Worm (Caenorhabditis elegans) whole organism, L1 larva: ENCODE results near the gene glb-4.

Experiments used
- C16A3.4 ChIP-seq: fragments of 150-350 bp; optimal IDR thresholded peaks from 2 replicates; lab custom pipeline; 2014; ENCODE audit warnings: missing biosample characterization, missing genetic modification characterization
- F16B12.6 ChIP-seq: fragments of 150-350 bp; optimal IDR thresholded peaks from 2 replicates; lab custom pipeline; 2014; ENCODE audit warnings: missing biosample characterization, missing genetic modification characterization
- Y116A8C.19 ChIP-seq: sonication (generic microtip); optimal IDR thresholded peaks from 2 replicates; lab custom pipeline; 2016; ENCODE audit warnings: missing compliant biosample characterization, missing genetic modification characterization, borderline replicate concordance
- aha-1 ChIP-seq: fragments of 150-350 bp; optimal IDR thresholded peaks from 2 replicates; lab custom pipeline; 2014; ENCODE audit warnings: missing biosample characterization, missing genetic modification characterization
- aly-2 ChIP-seq: fragments of 150-350 bp; optimal IDR thresholded peaks from 2 replicates; lab custom pipeline; 2014; ENCODE audit warnings: missing biosample characterization, missing genetic modification characterization
- ama-1 ChIP-seq: fragments of 150-350 bp; optimal IDR thresholded peaks from 2 replicates; lab custom pipeline; 2014
- blmp-1 ChIP-seq: fragments of 150-350 bp; optimal IDR thresholded peaks from 2 replicates; lab custom pipeline; 2014; ENCODE audit warnings: missing biosample characterization, missing genetic modification characterization
- ceh-63 ChIP-seq: fragments of 200-800 bp; sonication (Bioruptor generic); optimal IDR thresholded peaks from 2 replicates; lab custom pipeline; 2018; ENCODE audit warnings: mild to moderate bottlenecking, missing genetic modification characterization, missing compliant biosample characterization
- ceh-8 ChIP-seq: fragments of 200-800 bp; sonication (Bioruptor generic); optimal IDR thresholded peaks from 2 replicates; lab custom pipeline; 2018; ENCODE audit warnings: mild to moderate bottlenecking, missing genetic modification characterization, moderate library complexity, missing compliant biosample characterization
- ceh-82 ChIP-seq, 3 experiments: fragments of 150-350 bp in 1 of 3; sonication (generic microtip) in 2 of 3; optimal IDR thresholded peaks; 2 replicates each; lab custom pipeline; 2014 to 2017; ENCODE audit warnings: missing biosample characterization in 3 of 3, missing genetic modification characterization in 3 of 3
- ceh-90 ChIP-seq: sonication (generic microtip); optimal IDR thresholded peaks from 2 replicates; lab custom pipeline; 2016; ENCODE audit warnings: missing genetic modification characterization, missing compliant biosample characterization
- efl-1 ChIP-seq, 4 experiments: fragments of 150-350 bp; optimal IDR thresholded peaks in 3 of 4; peaks in 1 of 4; 1 replicate in 1 of 4; 2 replicates in 3 of 4; lab custom pipeline; 2014; ENCODE audit warnings: missing biosample characterization in 2 of 4, missing genetic modification characterization in 2 of 4, missing genetic modification reagents in 2 of 4
- efl-3 ChIP-seq: fragments of 200-800 bp; sonication (Bioruptor generic); optimal IDR thresholded peaks from 2 replicates; lab custom pipeline; 2018; ENCODE audit warnings: mild to moderate bottlenecking, missing genetic modification characterization, missing compliant biosample characterization
- egl-13 ChIP-seq: sonication (generic microtip); optimal IDR thresholded peaks from 2 replicates; lab custom pipeline; 2016; ENCODE audit warnings: missing genotype, missing genetic modification reagents, missing genetic modification characterization, missing compliant biosample characterization
- egl-27 ChIP-seq, 2 experiments: fragments of 150-350 bp in 1 of 2; sonication (generic microtip); optimal IDR thresholded peaks; 3 replicates each; lab custom pipeline; 2017 to 2018; ENCODE audit warnings: missing biosample characterization in 2 of 2, missing genetic modification characterization in 2 of 2, missing genetic modification reagents in 2 of 2
- elt-3 ChIP-seq, 6 experiments: fragments of 150-350 bp in 1 of 6; sonication (generic microtip); optimal IDR thresholded peaks; 2 replicates each; lab custom pipeline; 2017 to 2018; ENCODE audit warnings: missing biosample characterization in 6 of 6, missing genetic modification characterization in 6 of 6, inconsistent platforms in 1 of 6
- ets-5 ChIP-seq: fragments of 200-800 bp; sonication (Bioruptor generic); IDR thresholded peaks from 2 replicates; pipeline ENCODE4 v1.3.6; 2022; ENCODE audit warnings: missing genetic modification characterization, missing compliant biosample characterization
- fkh-8 ChIP-seq: sonication (generic microtip); optimal IDR thresholded peaks from 2 replicates; lab custom pipeline; 2016; ENCODE audit warnings: mild to moderate bottlenecking, missing genetic modification characterization, missing compliant biosample characterization
- fos-1 ChIP-seq: fragments of 150-350 bp; optimal IDR thresholded peaks from 2 replicates; lab custom pipeline; 2014; ENCODE audit warnings: missing biosample characterization, missing genetic modification characterization
- hlh-17 ChIP-seq: fragments of 200-800 bp; sonication (Bioruptor generic); optimal IDR thresholded peaks from 2 replicates; lab custom pipeline; 2018; ENCODE audit warnings: missing genetic modification characterization, mild to moderate bottlenecking, missing compliant biosample characterization, moderate library complexity, borderline replicate concordance
- irx-1 ChIP-seq: sonication (generic microtip); optimal IDR thresholded peaks from 2 replicates; lab custom pipeline; 2016; ENCODE audit warnings: missing genetic modification characterization, missing compliant biosample characterization
- jun-1 ChIP-seq: fragments of 150-350 bp; optimal IDR thresholded peaks from 2 replicates; lab custom pipeline; 2014; ENCODE audit warnings: missing biosample characterization, missing genetic modification reagents, missing genetic modification characterization
- lin-13 ChIP-seq: fragments of 150-350 bp; optimal IDR thresholded peaks from 2 replicates; lab custom pipeline; 2014; ENCODE audit warnings: missing biosample characterization, missing genetic modification reagents, missing genetic modification characterization
- lin-15B ChIP-seq: fragments of 150-350 bp; sonication (generic microtip); optimal IDR thresholded peaks from 3 replicates; lab custom pipeline; 2014; ENCODE audit warnings: missing biosample characterization, missing genetic modification characterization
- lin-35 ChIP-seq, 2 experiments: fragments of 150-350 bp; optimal IDR thresholded peaks; 2 replicates each; lab custom pipeline; 2014; ENCODE audit warnings: missing biosample characterization in 2 of 2, missing genetic modification characterization in 2 of 2, missing genetic modification reagents in 2 of 2
- lin-39 ChIP-seq: fragments of 150-350 bp; optimal IDR thresholded peaks from 2 replicates; lab custom pipeline; 2014; ENCODE audit warnings: missing biosample characterization, missing genetic modification reagents, missing genetic modification characterization
- lir-3 ChIP-seq: sonication (generic microtip); optimal IDR thresholded peaks from 2 replicates; lab custom pipeline; 2016; ENCODE audit warnings: mild to moderate bottlenecking, missing genetic modification characterization, moderate library complexity, missing compliant biosample characterization; ENCODE audit not compliant: poor library complexity
- mab-9 ChIP-seq: fragments of 200-800 bp; sonication (Bioruptor generic); IDR thresholded peaks from 2 replicates; pipeline ENCODE4 v1.3.6; 2022; ENCODE audit warnings: missing genetic modification reagents, missing genetic modification characterization, missing compliant biosample characterization
- mef-2 ChIP-seq: fragments of 150-350 bp; optimal IDR thresholded peaks from 2 replicates; lab custom pipeline; 2014; ENCODE audit warnings: missing biosample characterization, missing genetic modification characterization
- nhr-11 ChIP-seq: fragments of 150-350 bp; optimal IDR thresholded peaks from 2 replicates; lab custom pipeline; 2014; ENCODE audit warnings: missing biosample characterization, missing genetic modification characterization
- nhr-12 ChIP-seq: sonication (generic microtip); optimal IDR thresholded peaks from 2 replicates; lab custom pipeline; 2017; ENCODE audit warnings: missing biosample characterization, missing genetic modification characterization
- nhr-19 ChIP-seq: fragments of 200-800 bp; sonication (Bioruptor generic); conservative IDR thresholded peaks from 2 replicates; pipeline ENCODE4 v1.3.6; 2022; ENCODE audit warnings: missing genetic modification characterization, missing compliant biosample characterization
- nhr-237 ChIP-seq: fragments of 150-350 bp; optimal IDR thresholded peaks from 2 replicates; lab custom pipeline; 2014; ENCODE audit warnings: missing biosample characterization, missing genetic modification characterization
- nhr-28 ChIP-seq: fragments of 150-350 bp; optimal IDR thresholded peaks from 2 replicates; lab custom pipeline; 2014; ENCODE audit warnings: missing biosample characterization, missing genetic modification characterization
- nhr-47 ChIP-seq: sonication (generic microtip); optimal IDR thresholded peaks from 2 replicates; lab custom pipeline; 2016; ENCODE audit warnings: mild to moderate bottlenecking, missing genetic modification characterization, moderate library complexity, missing compliant biosample characterization
- nhr-71 ChIP-seq: sonication (generic microtip); optimal IDR thresholded peaks from 2 replicates; lab custom pipeline; 2016; ENCODE audit warnings: mild to moderate bottlenecking, missing genetic modification characterization, moderate library complexity, missing compliant biosample characterization
- nhr-76 ChIP-seq: sonication (generic microtip); optimal IDR thresholded peaks from 2 replicates; lab custom pipeline; 2017; ENCODE audit warnings: missing biosample characterization, missing genetic modification characterization
- nhr-77 ChIP-seq: fragments of 150-350 bp; optimal IDR thresholded peaks from 2 replicates; lab custom pipeline; 2014; ENCODE audit warnings: missing biosample characterization, missing genetic modification characterization
- nhr-85 ChIP-seq: sonication (generic microtip); peaks from one replicate; lab custom pipeline; 2016; ENCODE audit warnings: missing genetic modification characterization, inconsistent platforms, missing compliant biosample characterization
- pqm-1 ChIP-seq: sonication (generic microtip); optimal IDR thresholded peaks from 3 replicates; lab custom pipeline; 2017; ENCODE audit warnings: missing biosample characterization, missing genetic modification characterization
- skn-1 ChIP-seq: fragments of 150-350 bp; optimal IDR thresholded peaks from 2 replicates; lab custom pipeline; 2014; ENCODE audit warnings: missing biosample characterization, missing genetic modification characterization
- snpc-4 ChIP-seq: fragments of 150-350 bp; optimal IDR thresholded peaks from 2 replicates; lab custom pipeline; 2014; ENCODE audit warnings: missing biosample characterization, missing genetic modification characterization
- sox-4 ChIP-seq: sonication (generic microtip); optimal IDR thresholded peaks from 2 replicates; lab custom pipeline; 2016; ENCODE audit warnings: missing genetic modification characterization, missing compliant biosample characterization
- sptf-1 ChIP-seq: fragments of 150-350 bp; optimal IDR thresholded peaks from 2 replicates; lab custom pipeline; 2014; ENCODE audit warnings: missing biosample characterization, missing genetic modification characterization
- swsn-7 ChIP-seq: sonication (generic microtip); optimal IDR thresholded peaks from 2 replicates; lab custom pipeline; 2016; ENCODE audit warnings: missing genetic modification characterization, missing compliant biosample characterization
- tbx-2 ChIP-seq: sonication (generic microtip); optimal IDR thresholded peaks from 2 replicates; lab custom pipeline; 2016; ENCODE audit warnings: missing genetic modification characterization, missing compliant biosample characterization
- tlp-1 ChIP-seq: fragments of 150-350 bp; optimal IDR thresholded peaks from 2 replicates; lab custom pipeline; 2014; ENCODE audit warnings: missing biosample characterization, missing genetic modification characterization
- unc-130 ChIP-seq: fragments of 150-350 bp; optimal IDR thresholded peaks from 2 replicates; lab custom pipeline; 2017; ENCODE audit warnings: missing biosample characterization, missing genetic modification characterization, inconsistent platforms
- unc-86 ChIP-seq: sonication (generic microtip); optimal IDR thresholded peaks from 2 replicates; lab custom pipeline; 2016; ENCODE audit warnings: missing genetic modification characterization, missing compliant biosample characterization
- unc-98 ChIP-seq: fragments of 200-800 bp; sonication (Bioruptor generic); IDR thresholded peaks from 2 replicates; pipeline ENCODE4 v1.3.6; 2022; ENCODE audit warnings: missing genetic modification characterization, missing compliant biosample characterization
- vab-15 ChIP-seq: sonication (generic microtip); optimal IDR thresholded peaks from 2 replicates; lab custom pipeline; 2017; ENCODE audit warnings: missing genotype, mild to moderate bottlenecking, missing genetic modification characterization, missing compliant biosample characterization
- zag-1 ChIP-seq: fragments of 150-350 bp; optimal IDR thresholded peaks from 2 replicates; lab custom pipeline; 2014; ENCODE audit warnings: missing biosample characterization, missing genetic modification characterization
- zip-4 ChIP-seq: fragments of 200-800 bp; sonication (Bioruptor generic); optimal IDR thresholded peaks from 2 replicates; lab custom pipeline; 2018; ENCODE audit warnings: mild to moderate bottlenecking, missing genetic modification characterization, moderate library complexity, missing compliant biosample characterization
- ztf-11 ChIP-seq, 2 experiments: sonication (generic microtip); optimal IDR thresholded peaks; 2 replicates each; lab custom pipeline; 2016 to 2017; ENCODE audit warnings: missing genetic modification characterization in 2 of 2, missing biosample characterization in 1 of 2, missing compliant biosample characterization in 1 of 2
- ztf-4 ChIP-seq: fragments of 150-350 bp; optimal IDR thresholded peaks from 2 replicates; lab custom pipeline; 2014; ENCODE audit warnings: missing biosample characterization, missing genetic modification characterization

The glb-4 gene

ce11 chrII:11135773-11136172 is 24.8 kb upstream of the glb-4 start:
- no peak for TF ChIP-seq egl-13
- TF ChIP-seq unc-130: no peak
- no peak for TF ChIP-seq nhr-11 (tag; lab: Kevin White, UChicago)
- no peak for TF ChIP-seq efl-3 (GFP tag; lab: Kevin White, UChicago)
- TF ChIP-seq fos-1 (tag; lab: Kevin White, UChicago): no peak
- TF ChIP-seq F16B12.6 (tag; lab: Kevin White, UChicago): no peak
- no peak for TF ChIP-seq nhr-85 (tag; lab: Kevin White, UChicago)
- TF ChIP-seq sptf-1 (tag; lab: Kevin White, UChicago): no peak
- peak in 1 of 2 experiments; percentile 13 for TF ChIP-seq lin-35 (GFP tag; optimal IDR thresholded peaks at IDR 0.05; lab: Kevin White, UChicago)
- no peak for TF ChIP-seq egl-27 (tag; optimal IDR thresholded peaks at IDR 0.05; lab: Kevin White, UChicago)
- TF ChIP-seq skn-1 (tag; lab: Kevin White, UChicago): no peak
- no peak for TF ChIP-seq ceh-63 (GFP tag; lab: Kevin White, UChicago)
- TF ChIP-seq elt-3 (tag; optimal IDR thresholded peaks at IDR 0.05; lab: Kevin White, UChicago): no peak
- no peak for TF ChIP-seq nhr-77 (tag; lab: Kevin White, UChicago)
- no peak for TF ChIP-seq Y116A8C.19 (tag; lab: Kevin White, UChicago)
- TF ChIP-seq lir-3 (tag; lab: Kevin White, UChicago): no peak
- TF ChIP-seq nhr-47 (tag; lab: Kevin White, UChicago): no peak
- no peak for TF ChIP-seq tbx-2
- no peak for TF ChIP-seq aly-2 (tag; lab: Kevin White, UChicago)
- no peak for TF ChIP-seq C16A3.4
- no peak for TF ChIP-seq ztf-11 (tag; optimal IDR thresholded peaks at IDR 0.05; lab: Kevin White, UChicago)
- no peak for TF ChIP-seq fkh-8 (tag; lab: Kevin White, UChicago)
- TF ChIP-seq snpc-4 (tag; lab: Kevin White, UChicago): no peak
- TF ChIP-seq ceh-90 (tag; lab: Kevin White, UChicago): no peak
- TF ChIP-seq nhr-28 (tag; lab: Kevin White, UChicago): no peak
- no peak for TF ChIP-seq swsn-7 (tag; lab: Kevin White, UChicago)
- no peak for TF ChIP-seq ztf-4 (tag; lab: Kevin White, UChicago)
- no peak for TF ChIP-seq blmp-1 (tag; lab: Kevin White, UChicago)
- no peak for TF ChIP-seq hlh-17
- TF ChIP-seq ceh-82 (tag; optimal IDR thresholded peaks at IDR 0.05; lab: Kevin White, UChicago): no peak
- TF ChIP-seq jun-1 (tag; lab: Kevin White, UChicago): no peak
- no peak for TF ChIP-seq pqm-1 (tag; lab: Kevin White, UChicago)
- TF ChIP-seq lin-15B: no peak
- TF ChIP-seq zag-1 (tag; lab: Kevin White, UChicago): no peak
- TF ChIP-seq sox-4 (tag; lab: Kevin White, UChicago): no peak
- no peak for TF ChIP-seq zip-4 (GFP tag; lab: Kevin White, UChicago)
- no peak for TF ChIP-seq mab-9 (GFP tag; lab: Robert Waterston, UW)
- TF ChIP-seq irx-1 (tag; lab: Kevin White, UChicago): no peak
- peak; percentile 39 for TF ChIP-seq lin-39 (tag; lab: Kevin White, UChicago)
- TF ChIP-seq efl-1 (optimal IDR thresholded peaks at IDR 0.05; lab: Kevin White, UChicago): peak in 1 of 2 experiments; percentile 4
- TF ChIP-seq efl-1 (GFP tag; optimal IDR thresholded peaks at IDR 0.05 in 1 of 2; lab: Kevin White, UChicago): peak in 1 of 2 experiments; percentile 85
- no peak for TF ChIP-seq ceh-8 (GFP tag; lab: Kevin White, UChicago)
- no peak for TF ChIP-seq unc-98 (GFP tag; lab: Robert Waterston, UW)
- TF ChIP-seq lin-13 (GFP tag; lab: Kevin White, UChicago): no peak
- TF ChIP-seq unc-86: no peak
- TF ChIP-seq tlp-1: no peak
- TF ChIP-seq vab-15: peak; percentile 22
- no peak for TF ChIP-seq ama-1 (lab: Kevin White, UChicago)
- TF ChIP-seq mef-2 (tag; lab: Kevin White, UChicago): no peak
- no peak for TF ChIP-seq ets-5 (GFP tag; lab: Robert Waterston, UW)
- TF ChIP-seq nhr-237 (tag; lab: Kevin White, UChicago): no peak
- TF ChIP-seq nhr-76: no peak
- 0 out of 2 replicates have a peak, but pooled peaks have one; percentile 24 for TF ChIP-seq nhr-19 (GFP tag; lab: Robert Waterston, UW)
- TF ChIP-seq aha-1: no peak
- TF ChIP-seq nhr-71 (tag; lab: Kevin White, UChicago): peak; percentile 67
- no peak for TF ChIP-seq nhr-12 (tag; lab: Kevin White, UChicago)
